Fruit fly (Drosophila melanogaster) whole organism, wandering third instar larva: ENCODE measurements around the gene Ocrl.

ENCODE experiments used
- Abd-B ChIP-seq: fragments of >200 bp; optimal IDR thresholded peaks from 2 replicates; lab custom pipeline; 2017; ENCODE audit warnings: missing biosample characterization, missing genetic modification characterization
- CG32264 ChIP-seq: fragments of 200-800 bp; sonication (Bioruptor generic); optimal IDR thresholded peaks from 2 replicates; lab custom pipeline; 2016; ENCODE audit warnings: missing biosample characterization, missing genetic modification characterization
- CG9705 ChIP-seq: fragments of 200-800 bp; sonication (Bioruptor generic); optimal IDR thresholded peaks from 2 replicates; lab custom pipeline; 2018; ENCODE audit warnings: missing biosample characterization, mild to moderate bottlenecking, missing genetic modification characterization
- CrebA ChIP-seq: fragments of 200-800 bp; sonication (Bioruptor generic); optimal IDR thresholded peaks from 2 replicates; lab custom pipeline; 2016; ENCODE audit warnings: missing biosample characterization, mild to moderate bottlenecking, missing genetic modification characterization, borderline replicate concordance
- Dfd ChIP-seq: fragments of >200 bp; optimal IDR thresholded peaks from 2 replicates; lab custom pipeline; 2017; ENCODE audit warnings: missing biosample characterization, missing genetic modification characterization
- Dif ChIP-seq: fragments of 200-275, 200-300 bp; sonication (Bioruptor generic); optimal IDR thresholded peaks from 2 replicates; lab custom pipeline; 2018; ENCODE audit warnings: missing biosample characterization, missing genetic modification characterization; ENCODE audit not compliant: partially characterized antibody
- GATAd ChIP-seq: sonication (Bioruptor generic); optimal IDR thresholded peaks from 2 replicates; lab custom pipeline; 2016; ENCODE audit warnings: missing biosample characterization, missing genetic modification characterization
- HLH106 ChIP-seq: fragments of 200-800 bp; optimal IDR thresholded peaks from 3 replicates; lab custom pipeline; 2019; ENCODE audit warnings: missing biosample characterization, mild to moderate bottlenecking, missing genetic modification characterization, moderate library complexity
- Hnf4 ChIP-seq: fragments of 200-800 bp; sonication (Bioruptor generic); optimal IDR thresholded peaks from 2 replicates; lab custom pipeline; 2016; ENCODE audit warnings: missing biosample characterization, mild to moderate bottlenecking, missing genetic modification characterization
- Hr78 ChIP-seq: fragments of >200 bp; optimal IDR thresholded peaks from 2 replicates; lab custom pipeline; 2017; ENCODE audit warnings: missing biosample characterization, missing genetic modification characterization
- Hr83 ChIP-seq: fragments of 200-300 bp; sonication (Bioruptor generic); optimal IDR thresholded peaks from 2 replicates; lab custom pipeline; 2016; ENCODE audit warnings: missing biosample characterization, mild to moderate bottlenecking, missing genetic modification characterization, moderate library complexity; ENCODE audit not compliant: poor library complexity, severe bottlenecking
- Jra ChIP-seq: sonication (Bioruptor generic); optimal IDR thresholded peaks from 2 replicates; lab custom pipeline; 2016; ENCODE audit warnings: missing biosample characterization, missing genetic modification characterization
- Mio ChIP-seq: sonication (Bioruptor generic); optimal IDR thresholded peaks from 2 replicates; lab custom pipeline; 2016; ENCODE audit warnings: missing biosample characterization, missing genetic modification characterization
- Myc ChIP-seq: fragments of >200 bp; optimal IDR thresholded peaks from 2 replicates; lab custom pipeline; 2017
- N ChIP-seq: fragments of >200 bp; optimal IDR thresholded peaks from 2 replicates; lab custom pipeline; 2018; ENCODE audit warnings: missing biosample characterization, missing external identifiers, missing genetic modification characterization
- OdsH ChIP-seq: fragments of 200-800 bp; sonication (Bioruptor generic); optimal IDR thresholded peaks from 2 replicates; lab custom pipeline; 2016; ENCODE audit warnings: missing biosample characterization, mild to moderate bottlenecking, missing genetic modification characterization
- Rel ChIP-seq, 2 experiments: fragments of 200-800 bp; sonication (Bioruptor generic) in 1 of 2; optimal IDR thresholded peaks; 2 replicates in 1 of 2; 3 replicates in 1 of 2; lab custom pipeline; 2016 to 2019; ENCODE audit warnings: mild to moderate bottlenecking in 2 of 2, missing biosample characterization in 2 of 2, missing genetic modification characterization in 2 of 2, moderate library complexity in 1 of 2
- Sp1 ChIP-seq: fragments of 200-800 bp; sonication (Bioruptor generic); optimal IDR thresholded peaks from 3 replicates; lab custom pipeline; 2019; ENCODE audit warnings: missing biosample characterization, mild to moderate bottlenecking, missing genetic modification characterization, moderate library complexity
- Vsx2 ChIP-seq: fragments of 200-300, 225-300 bp; sonication (Bioruptor generic); optimal IDR thresholded peaks from 2 replicates; lab custom pipeline; 2018; ENCODE audit warnings: missing biosample characterization, missing genetic modification characterization; ENCODE audit not compliant: partially characterized antibody
- br ChIP-seq: fragments of 200-800 bp; sonication (Bioruptor generic); optimal IDR thresholded peaks from 2 replicates; lab custom pipeline; 2016; ENCODE audit warnings: missing biosample characterization, missing genetic modification characterization
- brk ChIP-seq: fragments of 200-800 bp; sonication (Bioruptor generic); optimal IDR thresholded peaks from 2 replicates; lab custom pipeline; 2016; ENCODE audit warnings: missing biosample characterization, mild to moderate bottlenecking, missing genetic modification characterization
- dl ChIP-seq, 2 experiments: fragments of 175-275, 200-275 bp in 1 of 2; fragments of 200-275 bp in 1 of 2; sonication (Bioruptor generic); optimal IDR thresholded peaks; lab custom pipeline; 2018; ENCODE audit warnings: mild to moderate bottlenecking in 2 of 2, missing biosample characterization in 2 of 2, missing genetic modification characterization in 2 of 2, moderate library complexity in 2 of 2; ENCODE audit not compliant: partially characterized antibody in 2 of 2, insufficient read depth in 1 of 2
- dmrt93B ChIP-seq: fragments of 200-800 bp; sonication (Bioruptor generic); optimal IDR thresholded peaks from 2 replicates; lab custom pipeline; 2018; ENCODE audit warnings: missing biosample characterization, mild to moderate bottlenecking, missing genetic modification characterization
- dsf ChIP-seq: sonication (Bioruptor generic); optimal IDR thresholded peaks from 2 replicates; lab custom pipeline; 2016; ENCODE audit warnings: missing biosample characterization, missing genetic modification characterization, borderline replicate concordance
- ey ChIP-seq: fragments of 200-800 bp; sonication (Bioruptor generic); optimal IDR thresholded peaks from 2 replicates; lab custom pipeline; 2016; ENCODE audit warnings: missing biosample characterization, missing genetic modification characterization
- foxo ChIP-seq, 2 experiments: fragments of 200-800 bp; sonication (Bioruptor generic); optimal IDR thresholded peaks; 2 replicates in 1 of 2; 3 replicates in 1 of 2; lab custom pipeline; 2016 to 2017; ENCODE audit warnings: missing biosample characterization in 2 of 2, missing genetic modification characterization in 2 of 2
- fru ChIP-seq: fragments of 200-800 bp; sonication (Bioruptor generic); optimal IDR thresholded peaks from 3 replicates; lab custom pipeline; 2016; ENCODE audit warnings: missing biosample characterization, mild to moderate bottlenecking, missing genetic modification characterization
- h ChIP-seq: fragments of 200-800 bp; sonication (Bioruptor generic); optimal IDR thresholded peaks from 3 replicates; lab custom pipeline; 2016; ENCODE audit warnings: missing biosample characterization, mild to moderate bottlenecking, missing genetic modification characterization
- jim ChIP-seq: fragments of 175-275, 200-325 bp; sonication (Bioruptor generic); optimal IDR thresholded peaks from 2 replicates; lab custom pipeline; 2016; ENCODE audit warnings: missing biosample characterization, mild to moderate bottlenecking, missing genetic modification characterization
- lola ChIP-seq: fragments of >200 bp; optimal IDR thresholded peaks from 2 replicates; lab custom pipeline; 2017; ENCODE audit warnings: missing biosample characterization, missing genetic modification characterization
- pan ChIP-seq: fragments of >200 bp; optimal IDR thresholded peaks from 2 replicates; lab custom pipeline; 2017
- psq ChIP-seq: fragments of 200-800 bp; sonication (Bioruptor generic); optimal IDR thresholded peaks from 3 replicates; lab custom pipeline; 2017; ENCODE audit warnings: missing biosample characterization, mild to moderate bottlenecking, missing genetic modification characterization, moderate library complexity
- rgr ChIP-seq: fragments of 200-800 bp; sonication (Bioruptor generic); optimal IDR thresholded peaks from 3 replicates; lab custom pipeline; 2016; ENCODE audit warnings: missing biosample characterization, mild to moderate bottlenecking, missing genetic modification characterization
- sage ChIP-seq: fragments of 200-800 bp; sonication (Bioruptor generic); optimal IDR thresholded peaks from 2 replicates; lab custom pipeline; 2016; ENCODE audit warnings: missing biosample characterization, mild to moderate bottlenecking, missing genetic modification characterization
- sv ChIP-seq: fragments of 200-800 bp; sonication (Bioruptor generic); optimal IDR thresholded peaks from 3 replicates; lab custom pipeline; 2016; ENCODE audit warnings: missing biosample characterization, missing genetic modification characterization
- tai ChIP-seq: sonication (Bioruptor generic); optimal IDR thresholded peaks from 2 replicates; lab custom pipeline; 2016; ENCODE audit warnings: missing biosample characterization, missing genetic modification characterization
- usp ChIP-seq: fragments of >200 bp; optimal IDR thresholded peaks from 2 replicates; lab custom pipeline; 2017; ENCODE audit warnings: missing biosample characterization, missing genetic modification characterization
- woc ChIP-seq: sonication (Bioruptor generic); optimal IDR thresholded peaks from 2 replicates; lab custom pipeline; 2016; ENCODE audit warnings: missing biosample characterization, mild to moderate bottlenecking, missing genetic modification characterization

Ocrl gene

DNA sequence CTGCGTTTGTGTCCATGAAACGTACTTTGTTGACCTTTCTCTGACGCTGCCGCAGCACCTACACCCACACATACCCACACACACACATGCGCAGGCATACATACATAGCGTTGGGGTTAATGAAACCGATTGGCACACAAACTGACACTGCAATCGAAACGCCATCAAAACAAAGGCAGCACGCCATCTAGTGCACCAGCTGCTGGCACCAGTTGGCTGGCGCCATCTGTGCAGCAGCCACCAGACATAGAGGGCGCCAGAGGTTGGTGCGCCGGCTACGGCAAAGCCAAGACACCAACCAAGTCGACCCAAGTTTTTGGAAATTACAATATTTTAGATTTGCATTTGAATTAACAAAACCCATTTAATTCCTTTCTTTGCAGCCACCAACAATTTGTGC lies 30.1 kb downstream of the Ocrl start (continued):
- TF ChIP-seq Vsx2 (GFP tag; lab: Kevin White, UChicago) (no peak), dl (GFP tag; optimal IDR thresholded peaks at IDR 0.05; lab: Kevin White, UChicago; ENCODE audit: insufficient read depth in 1 of 2, partially characterized antibody in 2 of 2) (no peak), Myc (lab: Kevin White, UChicago) (peak; percentile 6), rgr (peak; percentile 46), sage (no peak)

DNA sequence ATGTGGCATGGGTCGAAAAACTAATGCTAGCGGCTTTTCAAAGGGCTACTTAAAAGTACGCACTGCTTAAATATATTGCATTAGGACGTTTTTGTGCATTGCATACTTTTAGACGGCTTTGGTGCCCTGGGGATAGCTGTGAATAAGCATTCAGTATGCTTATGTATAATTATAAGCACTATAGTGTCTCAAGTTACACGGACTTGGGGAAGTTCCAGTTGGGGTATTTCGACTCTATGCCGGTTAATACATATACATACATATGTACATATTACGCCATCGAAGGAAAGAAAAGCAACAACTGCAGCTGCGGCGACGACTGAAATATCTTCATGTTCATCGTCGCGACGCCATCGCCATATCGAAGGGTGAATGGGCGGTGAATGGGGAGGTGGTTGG lies 40.4 kb downstream of the Ocrl start:
- TF ChIP-seq Myc (lab: Kevin White, UChicago) (peak; percentile 19), Hr83 (GFP tag; lab: Kevin White, UChicago) (no peak)

- TF ChIP-seq Abd-B (GFP tag; lab: Kevin White, UChicago) (no peak), Dfd (GFP tag; lab: Kevin White, UChicago) (no peak), Hr78 (no peak), Dif (GFP tag; lab: Kevin White, UChicago) (no peak), ey (GFP tag; lab: Kevin White, UChicago) (peak; percentile 84), usp (GFP tag; lab: Kevin White, UChicago) (no peak), Jra (GFP tag; lab: Kevin White, UChicago) (peak; percentile 56), tai (GFP tag; lab: Kevin White, UChicago) (peak; percentile 67), Sp1 (GFP tag; lab: Kevin White, UChicago) (peak; percentile 65), Vsx2 (GFP tag; lab: Kevin White, UChicago) (no peak), Myc (lab: Kevin White, UChicago) (no peak), foxo (GFP tag; optimal IDR thresholded peaks at IDR 0.05; lab: Kevin White, UChicago) (peak in 1 of 2 experiments; percentile 83), fru (GFP tag; lab: Kevin White, UChicago) (peak; percentile 86), dsf (GFP tag; lab: Kevin White, UChicago) (no peak), Rel (GFP tag; optimal IDR thresholded peaks at IDR 0.05; lab: Kevin White, UChicago) (no peak), Rel (tag; optimal IDR thresholded peaks at IDR 0.05; lab: Kevin White, UChicago) (peak; percentile 40), CrebA (GFP tag; lab: Kevin White, UChicago) (no peak), woc (GFP tag; lab: Kevin White, UChicago) (peak; percentile 63), Mio (GFP tag; lab: Kevin White, UChicago) (no peak), sage (peak; percentile 60), HLH106 (tag; lab: Kevin White, UChicago) (peak; percentile 68), dl (GFP tag; optimal IDR thresholded peaks at IDR 0.05; lab: Kevin White, UChicago; ENCODE audit: insufficient read depth in 1 of 2, partially characterized antibody in 2 of 2) (no peak), Hnf4 (GFP tag; lab: Kevin White, UChicago) (peak; percentile 74), sv (GFP tag; lab: Kevin White, UChicago) (peak; percentile 74), brk (GFP tag; lab: Kevin White, UChicago) (peak; percentile 15), pan (lab: Kevin White, UChicago) (no peak), br (GFP tag; lab: Kevin White, UChicago) (peak; percentile 75), Hr83 (GFP tag; lab: Kevin White, UChicago) (peak; percentile 7), CG9705 (GFP tag; lab: Kevin White, UChicago) (peak; percentile 26), dmrt93B (GFP tag; lab: Kevin White, UChicago) (peak; percentile 42), lola (GFP tag; lab: Kevin White, UChicago) (no peak), rgr (peak; percentile 76), psq (peak; percentile 75), jim (GFP tag; lab: Kevin White, UChicago) (no peak), GATAd (no peak), h (GFP tag; lab: Kevin White, UChicago) (peak; percentile 82), CG32264 (peak; percentile 37), OdsH (GFP tag; lab: Kevin White, UChicago) (peak; percentile 73), N (GFP tag; lab: Kevin White, UChicago) (no peak)
Observed at dm6 chrX:1963591-1964216, 40.9 kb downstream of the Ocrl start.
